Fruit fly (Drosophila melanogaster): ENCODE measurements around the gene Myb.

dm6 chrX:15809255-15809654 lies 48.4 kb downstream of the Myb start, which contains the start of gene CG8509:
- TF ChIP-seq usp (GFP tag; optimal IDR thresholded peaks at IDR 0.05) = no peak
- no peak for TF ChIP-seq EcR (GFP tag; optimal IDR thresholded peaks at IDR 0.05)

Measured in whole organism.